Fruit fly (Drosophila melanogaster): ENCODE measurements around the gene jumu.
A peak's percentile ranks its signal among the peaks of the same experiment; 100 is the strongest.

jumu gene

dm6 chr3R:10393654-10394367 is 43.8 kb downstream of the jumu start (continued):
- TF ChIP-seq CG5245 (GFP tag; optimal IDR thresholded peaks at IDR 0.05): peak; percentile 55
- peak; percentile 72 for TF ChIP-seq az2 (GFP tag; optimal IDR thresholded peaks at IDR 0.05)
- TF ChIP-seq CG16863 (GFP tag; optimal IDR thresholded peaks at IDR 0.05): peak; percentile 37
- peak; percentile 90; the same call in 2 of the 3 replicates for TF ChIP-seq CG34422 (GFP tag; IDR thresholded peaks at IDR 0.05)
- peak; percentile 69 for TF ChIP-seq CG5953 (GFP tag; IDR thresholded peaks at IDR 0.05)
- TF ChIP-seq CG13296 (GFP tag; optimal IDR thresholded peaks at IDR 0.05): peak; percentile 80
- TF ChIP-seq CG43689 (GFP tag; IDR thresholded peaks at IDR 0.05): peak; percentile 61; the same call in 1 of the 2 replicates
- TF ChIP-seq bbx (GFP tag; IDR thresholded peaks at IDR 0.05; ENCODE audit: partially characterized antibody): no peak
- TF ChIP-seq jigr1 (GFP tag; IDR thresholded peaks at IDR 0.05): no peak
- no peak for TF ChIP-seq CG9797 (GFP tag; optimal IDR thresholded peaks at IDR 0.05)
- peak; percentile 80 for TF ChIP-seq ttk (GFP tag; IDR thresholded peaks at IDR 0.05)
- TF ChIP-seq caup (GFP tag; optimal IDR thresholded peaks at IDR 0.05; ENCODE audit: severe bottlenecking): peak; percentile 60
- TF ChIP-seq Hr39 (optimal IDR thresholded peaks at IDR 0.05): no peak
- no peak; the same call in 2 of the 3 replicates for TF ChIP-seq CG6175 (GFP tag; IDR thresholded peaks at IDR 0.05)
- TF ChIP-seq CrebB (tag; optimal IDR thresholded peaks at IDR 0.05): peak; percentile 81
- TF ChIP-seq Neu2 (GFP tag; optimal IDR thresholded peaks at IDR 0.05; ENCODE audit: borderline replicate concordance): no peak
- TF ChIP-seq CG9215 (GFP tag; IDR thresholded peaks at IDR 0.05): peak; percentile 43; the same call in 1 of the 2 replicates
- TF ChIP-seq CG13894 (tag; optimal IDR thresholded peaks at IDR 0.05): peak; percentile 30
- TF ChIP-seq scrt (GFP tag; optimal IDR thresholded peaks at IDR 0.05): peak; percentile 16
- TF ChIP-seq CG14710 (tag; optimal IDR thresholded peaks at IDR 0.05): peak; percentile 44
- TF ChIP-seq zf30C (GFP tag; optimal IDR thresholded peaks at IDR 0.05): no peak
- peak; percentile 69 for TF ChIP-seq maf-S (GFP tag; optimal IDR thresholded peaks at IDR 0.05)
- peak; percentile 71 for TF ChIP-seq sisA (GFP tag; IDR thresholded peaks at IDR 0.05)
- peak; percentile 82 for TF ChIP-seq CG11696 (GFP tag; IDR thresholded peaks at IDR 0.05)
- peak; percentile 86 for TF ChIP-seq CG12391 (tag; optimal IDR thresholded peaks at IDR 0.05)
- TF ChIP-seq Awh (GFP tag; IDR thresholded peaks at IDR 0.05): peak; percentile 82
- peak; percentile 80 for TF ChIP-seq CG9932 (GFP tag; IDR thresholded peaks at IDR 0.05)
- TF ChIP-seq bigmax (GFP tag; optimal IDR thresholded peaks at IDR 0.05): no peak
- peak; percentile 86 for TF ChIP-seq HLH3B (GFP tag; IDR thresholded peaks at IDR 0.05)
- peak; percentile 56 to 94 for TF ChIP-seq Pdp1 (GFP tag; optimal IDR thresholded peaks at IDR 0.05)
- TF ChIP-seq CG11093 (GFP tag; IDR thresholded peaks at IDR 0.05): peak; percentile 58; the same call in 2 of the 3 replicates
- TF ChIP-seq Hmr (GFP tag; optimal IDR thresholded peaks at IDR 0.05): peak; percentile 76
- TF ChIP-seq fd96Cb (tag; optimal IDR thresholded peaks at IDR 0.05): peak; percentile 78
- peak; percentile 87 for TF ChIP-seq CG11695 (GFP tag; IDR thresholded peaks at IDR 0.05)
- TF ChIP-seq Dfd (GFP tag; optimal IDR thresholded peaks at IDR 0.05): no peak
- TF ChIP-seq CG3838 (GFP tag; optimal IDR thresholded peaks at IDR 0.05): peak; percentile 71
- TF ChIP-seq Dll (GFP tag; IDR thresholded peaks at IDR 0.05; ENCODE audit: partially characterized antibody): no peak
- TF ChIP-seq knrl (GFP tag; IDR thresholded peaks at IDR 0.05; ENCODE audit: partially characterized antibody): no peak
- TF ChIP-seq CG13624 (GFP tag; optimal IDR thresholded peaks at IDR 0.05): peak; percentile 85
- TF ChIP-seq Doc3 (GFP tag; IDR thresholded peaks at IDR 0.05; ENCODE audit: partially characterized antibody): no peak
- no peak for TF ChIP-seq yki (optimal IDR thresholded peaks at IDR 0.05)
- TF ChIP-seq CG14014 (GFP tag; IDR thresholded peaks at IDR 0.05): peak; percentile 93
- TF ChIP-seq sd (tag; optimal IDR thresholded peaks at IDR 0.05): peak; percentile 83
- TF ChIP-seq Deaf1 (tag; optimal IDR thresholded peaks at IDR 0.05): peak; percentile 54
- peak; percentile 65 for TF ChIP-seq CG12155 (GFP tag; optimal IDR thresholded peaks at IDR 0.05)
- TF ChIP-seq chm (GFP tag; IDR thresholded peaks at IDR 0.05): peak; percentile 67; the same call in 1 of the 2 replicates
- TF ChIP-seq twi (tag; optimal IDR thresholded peaks at IDR 0.05): peak; percentile 57
- peak; percentile 64 for TF ChIP-seq pnt (GFP tag; optimal IDR thresholded peaks at IDR 0.05)
- peak; percentile 38 for TF ChIP-seq Spps (tag; optimal IDR thresholded peaks at IDR 0.05)
- peak; percentile 70 for TF ChIP-seq CG10462 (GFP tag; optimal IDR thresholded peaks at IDR 0.05)
